Worm (Caenorhabditis elegans) whole organism, late embryonic: ENCODE results near the gene abhd-5.1.

ENCODE experiments used
- F13H6.1 ChIP-seq: sonication (generic microtip); optimal IDR thresholded peaks from 2 replicates; lab custom pipeline; 2016; ENCODE audit warnings: missing genetic modification characterization, missing compliant biosample characterization
- ahr-1 ChIP-seq: sonication (generic microtip); optimal IDR thresholded peaks from 2 replicates; lab custom pipeline; 2016; ENCODE audit warnings: missing genetic modification characterization, missing compliant biosample characterization
- ama-1 ChIP-seq: fragments of 150-350 bp; optimal IDR thresholded peaks from 2 replicates; lab custom pipeline; 2014
- ets-4 ChIP-seq: sonication (generic microtip); optimal IDR thresholded peaks from 2 replicates; lab custom pipeline; 2016; ENCODE audit warnings: missing genetic modification characterization, missing compliant biosample characterization
- fkh-6 ChIP-seq: sonication (generic microtip); optimal IDR thresholded peaks from 2 replicates; lab custom pipeline; 2016; ENCODE audit warnings: missing genetic modification characterization, missing compliant biosample characterization
- hlh-6 ChIP-seq: sonication (generic microtip); optimal IDR thresholded peaks from 2 replicates; lab custom pipeline; 2016; ENCODE audit warnings: missing genotype, missing genetic modification characterization, missing compliant biosample characterization
- nfya-1 ChIP-seq: sonication (generic microtip); optimal IDR thresholded peaks from 2 replicates; lab custom pipeline; 2017; ENCODE audit warnings: missing genetic modification characterization, mild to moderate bottlenecking, missing compliant biosample characterization, antibody characterized with exemption, moderate library complexity
- nhr-11 ChIP-seq: fragments of 150-350 bp; optimal IDR thresholded peaks from 2 replicates; lab custom pipeline; 2014; ENCODE audit warnings: missing biosample characterization, missing genetic modification characterization
- pag-3 ChIP-seq: sonication (generic microtip); optimal IDR thresholded peaks from 2 replicates; lab custom pipeline; 2016; ENCODE audit warnings: missing compliant biosample characterization, missing genetic modification characterization, borderline replicate concordance
- pqm-1 ChIP-seq: sonication (generic microtip); optimal IDR thresholded peaks from 2 replicates; lab custom pipeline; 2016; ENCODE audit warnings: missing genetic modification characterization, missing compliant biosample characterization
- sox-4 ChIP-seq: sonication (generic microtip); optimal IDR thresholded peaks from 2 replicates; lab custom pipeline; 2017; ENCODE audit warnings: mild to moderate bottlenecking, missing genetic modification characterization, inconsistent platforms, missing compliant biosample characterization
- syd-9 ChIP-seq: sonication (generic microtip); optimal IDR thresholded peaks from 2 replicates; lab custom pipeline; 2016; ENCODE audit warnings: mild to moderate bottlenecking, missing genetic modification characterization, moderate library complexity, missing compliant biosample characterization
- unc-86 ChIP-seq: sonication (generic microtip); optimal IDR thresholded peaks from 2 replicates; lab custom pipeline; 2016; ENCODE audit warnings: missing genetic modification characterization, missing compliant biosample characterization

DNA sequence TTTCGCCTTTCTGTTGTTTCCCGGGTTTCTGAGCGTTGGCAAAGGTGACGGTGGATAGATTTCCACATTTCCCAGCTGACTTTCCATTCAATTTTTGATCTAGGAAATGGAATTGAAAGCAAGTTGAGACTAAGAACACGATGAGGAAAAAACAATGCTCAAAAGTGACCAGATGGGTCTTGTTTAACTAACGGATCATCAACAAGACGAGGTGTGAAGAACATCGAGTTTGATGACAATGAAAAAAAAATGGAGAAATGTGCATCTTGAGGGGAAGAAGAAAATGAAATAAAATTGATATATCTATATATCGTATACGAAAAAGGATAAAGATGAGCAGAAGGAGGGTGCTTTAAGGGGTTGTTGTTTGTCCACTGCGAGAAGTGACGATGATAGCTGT lies 30.1 kb downstream of the abhd-5.1 start, which contains the start of gene T19H12.6:
- TF ChIP-seq syd-9 (tag; lab: Kevin White, UChicago): no peak
- TF ChIP-seq ama-1: no peak
- no peak for TF ChIP-seq fkh-6
- no peak for TF ChIP-seq pqm-1 (tag; lab: Kevin White, UChicago)
- TF ChIP-seq hlh-6 (tag; lab: Kevin White, UChicago): no peak
- no peak for TF ChIP-seq nfya-1
- TF ChIP-seq unc-86 (tag; lab: Kevin White, UChicago): no peak
- TF ChIP-seq pag-3 (tag; lab: Kevin White, UChicago): no peak
- no peak for TF ChIP-seq ets-4 (tag; lab: Kevin White, UChicago)
- no peak for TF ChIP-seq nhr-11 (tag; lab: Kevin White, UChicago)
- TF ChIP-seq F13H6.1 (tag; lab: Kevin White, UChicago): no peak
- no peak for TF ChIP-seq ahr-1
- TF ChIP-seq sox-4: no peak
